Worm (Caenorhabditis elegans): ENCODE data around the gene fbxa-105.
"Not testable (repeated sequence)": the region's sequence is repeated elsewhere in the genome, so short reads cannot be mapped to it uniquely, and the experiment has no call there.

The fbxa-105 gene

DNA sequence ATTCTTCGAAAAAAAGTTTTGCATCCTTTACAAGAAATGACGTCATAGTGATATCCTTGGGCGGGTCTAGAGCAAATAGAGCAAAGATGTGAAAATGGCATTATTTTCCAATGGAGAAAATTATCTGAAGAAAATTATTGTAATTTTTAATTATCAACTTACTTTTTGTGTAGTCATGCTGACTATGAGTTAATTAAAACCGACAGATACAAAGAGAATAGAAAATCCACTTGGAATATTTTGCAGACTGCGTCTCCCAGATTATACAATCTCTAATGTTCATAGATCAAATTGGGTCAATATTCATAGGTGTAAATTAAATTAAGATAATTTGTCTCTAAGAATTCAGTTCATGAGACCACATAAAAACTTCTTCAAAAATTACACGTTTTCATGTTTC, 42.3 kb downstream of the fbxa-105 start, which contains the start of gene nhr-149:
nhr-149 (minus strand) TSS at position 101 of the 400 bp plus-strand sequence.
- TF ChIP-seq nfyb-1 (GFP tag; IDR thresholded peaks at IDR 0.05) = no peak
- no peak for TF ChIP-seq zim-3 (tag; optimal IDR thresholded peaks at IDR 0.05)
- no peak for TF ChIP-seq cebp-2 (GFP tag; IDR thresholded peaks at IDR 0.05)
- no peak for TF ChIP-seq lin-40 (tag; optimal IDR thresholded peaks at IDR 0.05)
- TF ChIP-seq C17E4.6 (GFP tag; IDR thresholded peaks at IDR 0.05) = no peak
- no peak for TF ChIP-seq F52B5.7 (tag; optimal IDR thresholded peaks at IDR 0.05)
- no peak for TF ChIP-seq aptf-3 (GFP tag; IDR thresholded peaks at IDR 0.05)
- no peak for TF ChIP-seq Y79H2A.3 (GFP tag; conservative IDR thresholded peaks at IDR 0.05)
- TF ChIP-seq ets-4 (GFP tag; optimal IDR thresholded peaks at IDR 0.05) = no peak
- TF ChIP-seq T07F8.4 (tag; optimal IDR thresholded peaks at IDR 0.05) = no peak
- no peak for TF ChIP-seq nfya-2 (GFP tag; IDR thresholded peaks at IDR 0.05)
- TF ChIP-seq fkh-3 (tag; optimal IDR thresholded peaks at IDR 0.05) = no peak
- no peak for TF ChIP-seq tlf-1 (GFP tag; optimal IDR thresholded peaks at IDR 0.05)
- no peak for TF ChIP-seq lag-1 (GFP tag; IDR thresholded peaks at IDR 0.05)

DNA sequence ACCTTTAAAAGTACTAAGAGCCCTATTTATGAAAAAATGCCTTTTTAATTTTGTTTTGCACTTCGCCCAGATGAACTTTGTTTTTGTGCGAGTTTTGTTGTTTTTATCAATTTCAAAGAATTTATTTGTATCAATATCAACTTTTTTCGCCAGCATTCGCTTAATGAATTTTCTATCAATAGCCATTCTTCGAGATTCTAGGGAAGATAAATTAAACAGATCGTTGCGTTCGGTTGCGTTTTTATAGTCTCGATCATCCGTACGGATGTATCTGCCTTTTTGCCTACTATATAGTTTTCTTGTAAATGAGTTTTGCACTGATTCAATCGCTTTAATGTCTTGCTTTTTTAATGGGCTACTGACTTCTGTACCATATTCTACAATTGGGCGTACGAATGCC, 46.3 kb downstream of the fbxa-105 start, which contains the start of gene nhr-147:
nhr-147 (plus strand) TSS at position 301 of the 400 bp plus-strand sequence.
- not testable (repeated sequence) for TF ChIP-seq dox-1 (GFP tag; IDR thresholded peaks at IDR 0.05); xnd-1 (tag; optimal IDR thresholded peaks at IDR 0.05); tlf-1 (GFP tag; optimal IDR thresholded peaks at IDR 0.05)

DNA sequence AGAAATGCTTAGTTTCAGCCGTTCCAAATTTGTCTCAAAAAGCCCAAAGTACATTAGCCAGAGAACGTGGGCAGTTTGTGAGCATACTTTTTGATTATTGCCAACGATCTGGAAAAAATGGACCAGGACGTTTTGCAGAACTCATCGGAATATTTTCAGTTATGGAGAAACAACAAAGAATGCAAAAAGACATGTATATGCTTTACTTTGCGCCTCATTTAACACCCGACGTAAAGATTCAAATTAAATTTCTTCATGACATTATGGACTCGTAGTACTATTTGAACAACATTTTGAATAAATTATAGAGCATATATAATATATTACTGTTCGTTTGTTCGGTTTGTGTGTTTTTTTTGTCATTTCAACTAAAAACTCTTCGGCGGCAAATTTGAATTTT, 48.3 kb downstream of the fbxa-105 start, which contains the start of gene srh-244:
srh-244 (plus strand) TSS at position 301 of the 400 bp plus-strand sequence.
- TF ChIP-seq madf-10 (tag; optimal IDR thresholded peaks at IDR 0.05) (no peak), bed-1 (GFP tag; IDR thresholded peaks at IDR 0.05) (no peak)

DNA sequence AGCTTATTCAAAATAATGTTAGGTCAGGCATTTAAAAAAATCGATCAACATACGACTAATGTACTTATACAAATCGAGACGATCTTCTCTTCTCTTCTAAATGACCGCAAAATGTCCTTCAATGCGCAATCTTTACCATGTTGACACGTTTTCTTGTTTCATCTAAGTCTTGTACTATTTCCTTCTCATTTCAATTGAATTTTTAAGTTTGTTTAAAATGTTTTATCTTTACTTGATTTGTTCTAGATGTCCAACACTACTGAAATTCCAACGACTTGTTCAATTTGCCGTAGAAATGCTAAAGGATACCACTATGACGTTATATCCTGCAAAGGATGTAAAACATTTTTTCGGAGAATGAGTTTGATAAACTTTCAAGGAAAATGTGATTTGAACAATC, 49.9 kb downstream of the fbxa-105 start, which contains the start of the genes nhr-263 and nhr-148:
nhr-263 (minus strand) TSS at position 101 of the 400 bp plus-strand sequence.
nhr-148 (plus strand) TSS at position 215 of the 400 bp plus-strand sequence.
- TF ChIP-seq B0035.1 (tag; optimal IDR thresholded peaks at IDR 0.05) = no peak
- TF ChIP-seq ztf-25 (GFP tag; IDR thresholded peaks at IDR 0.05) = no peak

Measured in whole organism, young adult.